Worm (Caenorhabditis elegans) whole organism, L4 larva: ENCODE measurements around the gene R02E4.2.

Experiments
- F10B5.3 ChIP-seq: sonication (generic microtip); optimal IDR thresholded peaks from 2 replicates; lab custom pipeline; 2016; ENCODE audit warnings: mild to moderate bottlenecking, missing genetic modification characterization, missing compliant biosample characterization
- F37D6.2 ChIP-seq: sonication (generic microtip); optimal IDR thresholded peaks from 2 replicates; lab custom pipeline; 2016; ENCODE audit warnings: mild to moderate bottlenecking, missing genetic modification characterization, missing compliant biosample characterization
- F44E2.7 ChIP-seq: fragments of 200-800 bp; sonication (Bioruptor generic); IDR thresholded peaks from 2 replicates; pipeline ENCODE4 v2.1.2; 2022; ENCODE audit warnings: missing genetic modification characterization, missing compliant biosample characterization
- R02D3.7 ChIP-seq: fragments of 150-350 bp; sonication (generic microtip); optimal IDR thresholded peaks from 3 replicates; lab custom pipeline; 2014; ENCODE audit warnings: missing biosample characterization, missing genetic modification characterization
- T26A8.4 ChIP-seq: fragments of 200-800 bp; sonication (Bioruptor generic); IDR thresholded peaks from 2 replicates; pipeline ENCODE4 v1.3.6; 2022; ENCODE audit warnings: missing genetic modification characterization, missing compliant biosample characterization
- Y105C5A.15 ChIP-seq: fragments of 200-800 bp; sonication (Bioruptor generic); IDR thresholded peaks from 2 replicates; pipeline ENCODE4 v1.3.6; 2022; ENCODE audit warnings: missing genetic modification characterization, missing compliant biosample characterization
- Y48G9A.11 ChIP-seq: fragments of 200-800 bp; sonication (Bioruptor generic); IDR thresholded peaks from 2 replicates; pipeline ENCODE4 v1.3.6; 2022; ENCODE audit warnings: missing genetic modification reagents, missing genetic modification characterization, missing compliant biosample characterization
- ZK337.2 ChIP-seq: fragments of 200-800 bp; sonication (Bioruptor generic); IDR thresholded peaks from 2 replicates; pipeline ENCODE4 v1.3.6; 2022; ENCODE audit warnings: missing genetic modification reagents, missing genetic modification characterization, missing compliant biosample characterization
- ZK546.5 ChIP-seq, 2 experiments: sonication (generic microtip); optimal IDR thresholded peaks; 2 replicates each; lab custom pipeline; 2017; ENCODE audit warnings: missing biosample characterization in 2 of 2, missing genetic modification characterization in 2 of 2
- aly-2 ChIP-seq: sonication (generic microtip); optimal IDR thresholded peaks from 2 replicates; lab custom pipeline; 2018; ENCODE audit warnings: missing biosample characterization, missing genetic modification characterization
- ama-1 ChIP-seq: fragments of 150-350 bp; optimal IDR thresholded peaks from 2 replicates; lab custom pipeline; 2014; ENCODE audit warnings: inconsistent platforms, mixed read lengths
- ceh-20 ChIP-seq: fragments of 200-800 bp; sonication (Bioruptor generic); IDR thresholded peaks from 2 replicates; pipeline ENCODE4 v1.3.6; 2022; ENCODE audit warnings: missing genetic modification reagents, missing genetic modification characterization, missing compliant biosample characterization
- ceh-28 ChIP-seq: fragments of 150-350 bp; optimal IDR thresholded peaks from 2 replicates; lab custom pipeline; 2014; ENCODE audit warnings: missing biosample characterization, missing genetic modification reagents, missing genetic modification characterization
- cey-2 ChIP-seq: sonication (generic microtip); optimal IDR thresholded peaks from 3 replicates; lab custom pipeline; 2017; ENCODE audit warnings: missing genetic modification characterization, mild to moderate bottlenecking, missing compliant biosample characterization, antibody characterized with exemption, borderline replicate concordance; ENCODE audit not compliant: insufficient read depth
- ctbp-1 ChIP-seq: fragments of 200-800 bp; sonication (Bioruptor generic); IDR thresholded peaks from 2 replicates; pipeline ENCODE4 v1.3.6; 2022; ENCODE audit warnings: missing genetic modification reagents, missing genetic modification characterization, missing compliant biosample characterization
- daf-19 ChIP-seq: fragments of 200-800 bp; sonication (Bioruptor generic); conservative IDR thresholded peaks from 2 replicates; pipeline ENCODE4 v1.3.6; 2022; ENCODE audit warnings: missing genetic modification characterization, missing compliant biosample characterization
- dmd-6 ChIP-seq: fragments of 200-800 bp; sonication (Bioruptor generic); IDR thresholded peaks from 2 replicates; pipeline ENCODE4 v1.3.6; 2022; ENCODE audit warnings: missing genetic modification reagents, missing genetic modification characterization, missing compliant biosample characterization
- dpl-1 ChIP-seq: fragments of 150-350 bp; optimal IDR thresholded peaks from 2 replicates; lab custom pipeline; 2014; ENCODE audit warnings: missing biosample characterization, missing genetic modification reagents, missing genetic modification characterization
- egl-27 ChIP-seq: sonication (generic microtip); optimal IDR thresholded peaks from 3 replicates; lab custom pipeline; 2017; ENCODE audit warnings: missing biosample characterization, missing genetic modification reagents, missing genetic modification characterization
- fkh-10 ChIP-seq: fragments of 150-350 bp; optimal IDR thresholded peaks from 2 replicates; lab custom pipeline; 2014; ENCODE audit warnings: missing biosample characterization, missing genetic modification reagents, missing genetic modification characterization
- hif-1 ChIP-seq, 2 experiments: sonication (generic microtip); optimal IDR thresholded peaks; 2 replicates each; lab custom pipeline; 2016 to 2017; ENCODE audit warnings: missing compliant biosample characterization in 2 of 2, missing genetic modification characterization in 2 of 2, missing genetic modification reagents in 2 of 2, missing genotype in 2 of 2, mild to moderate bottlenecking in 1 of 2
- hmg-1.1 ChIP-seq: fragments of 200-800 bp; sonication (Bioruptor generic); IDR thresholded peaks from 2 replicates; pipeline ENCODE4 v1.3.6; 2022; ENCODE audit warnings: missing genetic modification reagents, missing genetic modification characterization, missing compliant biosample characterization
- lim-7 ChIP-seq: fragments of 200-800 bp; sonication (Bioruptor generic); IDR thresholded peaks from 2 replicates; pipeline ENCODE4 v1.3.6; 2022; ENCODE audit warnings: missing genetic modification characterization, missing compliant biosample characterization
- lin-1 ChIP-seq: fragments of 200-800 bp; sonication (Bioruptor generic); IDR thresholded peaks from 2 replicates; pipeline ENCODE4 v1.3.6; 2022; ENCODE audit warnings: missing genetic modification reagents, missing genetic modification characterization, missing compliant biosample characterization
- lin-13 ChIP-seq: fragments of 150-350 bp; optimal IDR thresholded peaks from 2 replicates; lab custom pipeline; 2014; ENCODE audit warnings: missing biosample characterization, missing genetic modification reagents, missing genetic modification characterization
- lin-29 ChIP-seq: fragments of 200-800 bp; sonication (Bioruptor generic); IDR thresholded peaks from 2 replicates; pipeline ENCODE4 v1.3.6; 2022; ENCODE audit warnings: missing genetic modification reagents, missing genetic modification characterization, missing compliant biosample characterization
- lin-39 ChIP-seq: fragments of 150-350 bp; optimal IDR thresholded peaks from 2 replicates; lab custom pipeline; 2014; ENCODE audit warnings: missing biosample characterization, missing genetic modification reagents, missing genetic modification characterization
- madf-5 ChIP-seq, 2 experiments: fragments of 200-800 bp; sonication (Bioruptor generic); IDR thresholded peaks; 2 replicates each; pipeline ENCODE4 v1.3.6; 2022; ENCODE audit warnings: missing compliant biosample characterization in 2 of 2, missing genetic modification characterization in 2 of 2
- madf-9 ChIP-seq: fragments of 200-800 bp; sonication (Bioruptor generic); conservative IDR thresholded peaks from 2 replicates; pipeline ENCODE4 v1.3.6; 2022; ENCODE audit warnings: missing genetic modification reagents, missing genetic modification characterization, missing compliant biosample characterization
- mdl-1 ChIP-seq, 2 experiments: fragments of 150-350 bp in 1 of 2; sonication (generic microtip) in 1 of 2; optimal IDR thresholded peaks; 2 replicates each; lab custom pipeline; 2014 to 2017; ENCODE audit warnings: missing biosample characterization in 2 of 2, missing genetic modification characterization in 2 of 2
- mep-1 ChIP-seq: fragments of 150-350 bp; sonication (generic microtip); optimal IDR thresholded peaks from 3 replicates; lab custom pipeline; 2014; ENCODE audit warnings: missing biosample characterization, missing genetic modification characterization
- mes-2 ChIP-seq: sonication (generic microtip); optimal IDR thresholded peaks from 2 replicates; lab custom pipeline; 2016; ENCODE audit warnings: missing genotype, mild to moderate bottlenecking, missing genetic modification characterization, missing compliant biosample characterization; ENCODE audit not compliant: poor library complexity, severe bottlenecking
- nhr-10 ChIP-seq: fragments of 150-350 bp; optimal IDR thresholded peaks from 2 replicates; lab custom pipeline; 2014; ENCODE audit warnings: missing biosample characterization, missing genetic modification characterization
- nhr-102 ChIP-seq: sonication (generic microtip); optimal IDR thresholded peaks from 2 replicates; lab custom pipeline; 2016; ENCODE audit warnings: mild to moderate bottlenecking, missing genetic modification characterization, moderate library complexity, missing compliant biosample characterization
- nhr-11 ChIP-seq: fragments of 150-350 bp; optimal IDR thresholded peaks from 2 replicates; lab custom pipeline; 2014; ENCODE audit warnings: missing biosample characterization, missing genetic modification characterization
- nhr-111 ChIP-seq: fragments of 200-800 bp; sonication (Bioruptor generic); optimal IDR thresholded peaks from 2 replicates; lab custom pipeline; 2018; ENCODE audit warnings: mild to moderate bottlenecking, missing genetic modification characterization, missing compliant biosample characterization
- nhr-237 ChIP-seq: sonication (generic microtip); optimal IDR thresholded peaks from 2 replicates; lab custom pipeline; 2017; ENCODE audit warnings: missing biosample characterization, missing genetic modification characterization
- nhr-28 ChIP-seq: fragments of 150-350 bp; optimal IDR thresholded peaks from 2 replicates; lab custom pipeline; 2014; ENCODE audit warnings: missing biosample characterization, missing genetic modification characterization
- nhr-48 ChIP-seq: sonication (generic microtip); optimal IDR thresholded peaks from 2 replicates; lab custom pipeline; 2016; ENCODE audit warnings: mild to moderate bottlenecking, missing genetic modification characterization, missing compliant biosample characterization
- nhr-77 ChIP-seq: fragments of 150-350 bp; optimal IDR thresholded peaks from 2 replicates; lab custom pipeline; 2014; ENCODE audit warnings: missing biosample characterization, missing genetic modification characterization
- pqm-1 ChIP-seq: sonication (generic microtip); optimal IDR thresholded peaks from 2 replicates; lab custom pipeline; 2017; ENCODE audit warnings: missing biosample characterization, missing genetic modification characterization
- rbr-2 ChIP-seq: sonication (generic microtip); optimal IDR thresholded peaks from 2 replicates; lab custom pipeline; 2016; ENCODE audit warnings: missing genotype, missing genetic modification characterization, missing compliant biosample characterization
- skn-1 ChIP-seq: fragments of 150-350 bp; optimal IDR thresholded peaks from 2 replicates; lab custom pipeline; 2014; ENCODE audit warnings: missing biosample characterization, missing genetic modification characterization
- snpc-1.2 ChIP-seq: fragments of 200-800 bp; sonication (Bioruptor generic); IDR thresholded peaks from 2 replicates; pipeline ENCODE4 v1.3.6; 2022; ENCODE audit warnings: missing genetic modification reagents, missing genetic modification characterization, missing compliant biosample characterization
- spr-1 ChIP-seq: sonication (generic microtip); optimal IDR thresholded peaks from 2 replicates; lab custom pipeline; 2016; ENCODE audit warnings: mild to moderate bottlenecking, missing genetic modification characterization, missing compliant biosample characterization
- unc-130 ChIP-seq: sonication (generic microtip); optimal IDR thresholded peaks from 2 replicates; lab custom pipeline; 2016; ENCODE audit warnings: missing genetic modification reagents, missing genetic modification characterization, missing compliant biosample characterization
- unc-39 ChIP-seq: sonication (generic microtip); optimal IDR thresholded peaks from 2 replicates; lab custom pipeline; 2017; ENCODE audit warnings: missing biosample characterization, missing genetic modification characterization
- unc-62 ChIP-seq, 3 experiments: fragments of 150-350 bp in 1 of 3; sonication (generic microtip); optimal IDR thresholded peaks in 2 of 3; peaks in 1 of 3; 1 replicate in 1 of 3; 2 replicates in 2 of 3; lab custom pipeline; 2014 to 2017; ENCODE audit warnings: missing biosample characterization in 3 of 3, missing genetic modification characterization in 3 of 3, missing genetic modification reagents in 3 of 3, missing genotype in 1 of 3
- zfp-2 ChIP-seq: sonication (generic microtip); optimal IDR thresholded peaks from 2 replicates; lab custom pipeline; 2016; ENCODE audit warnings: mild to moderate bottlenecking, missing genetic modification characterization, missing compliant biosample characterization
- zfp-3 ChIP-seq: fragments of 200-800 bp; sonication (Bioruptor generic); conservative IDR thresholded peaks from 2 replicates; pipeline ENCODE4 v1.3.6; 2022; ENCODE audit warnings: missing genetic modification reagents, missing genetic modification characterization, missing compliant biosample characterization
- ztf-7 ChIP-seq: fragments of 150-350 bp; optimal IDR thresholded peaks from 2 replicates; lab custom pipeline; 2014; ENCODE audit warnings: missing biosample characterization, missing genetic modification characterization

R02E4.2 gene

ce11 chrX:4137452-4138164 is 30.4 kb downstream of the R02E4.2 start:
- TF ChIP-seq nhr-10 (tag; lab: Kevin White, UChicago) (no peak), madf-9 (GFP tag; lab: Robert Waterston, UW) (no peak), mes-2 (tag; lab: Kevin White, UChicago) (peak; percentile 33), unc-39 (no peak), ztf-7 (tag; lab: Kevin White, UChicago) (no peak), daf-19 (GFP tag; lab: Robert Waterston, UW) (no peak), lin-29 (GFP tag; lab: Robert Waterston, UW) (no peak), F37D6.2 (tag; lab: Kevin White, UChicago) (no peak), mdl-1 (tag; optimal IDR thresholded peaks at IDR 0.05; lab: Kevin White, UChicago) (peak in 1 of 2 experiments; percentile 75), nhr-102 (tag; lab: Kevin White, UChicago) (no peak), lin-39 (tag; lab: Kevin White, UChicago) (no peak), F10B5.3 (tag; lab: Kevin White, UChicago) (no peak), ceh-20 (GFP tag; lab: Robert Waterston, UW) (0 out of 2 replicates have a peak, but pooled peaks have one; percentile 10), ZK546.5 (tag; optimal IDR thresholded peaks at IDR 0.05; lab: Kevin White, UChicago) (no peak), ceh-28 (tag; lab: Kevin White, UChicago) (no peak), ctbp-1 (peak; percentile 59), lim-7 (GFP tag; lab: Robert Waterston, UW) (no peak), zfp-3 (GFP tag; lab: Robert Waterston, UW) (no peak), lin-1 (0 out of 2 replicates have a peak, but pooled peaks have one; percentile 9), ZK337.2 (GFP tag; lab: Robert Waterston, UW) (no peak), F44E2.7 (GFP tag; lab: Robert Waterston, UW) (no peak), lin-13 (GFP tag; lab: Kevin White, UChicago) (no peak), spr-1 (tag; lab: Kevin White, UChicago) (no peak), hmg-1.1 (GFP tag; lab: Robert Waterston, UW) (no peak), rbr-2 (tag; lab: Kevin White, UChicago) (peak; percentile 53), mep-1 (tag; lab: Kevin White, UChicago) (peak; percentile 53), nhr-28 (tag; lab: Kevin White, UChicago) (peak; percentile 57), nhr-237 (no peak), nhr-11 (tag; lab: Kevin White, UChicago) (no peak), snpc-1.2 (no peak), egl-27 (tag; lab: Kevin White, UChicago) (no peak), aly-2 (tag; lab: Kevin White, UChicago) (no peak), madf-5 (GFP tag; IDR thresholded peaks at IDR 0.05; lab: Robert Waterston, UW) (no peak), unc-62 (GFP tag; optimal IDR thresholded peaks at IDR 0.05 in 1 of 2; lab: Kevin White, UChicago) (no peak), unc-62 (tag; optimal IDR thresholded peaks at IDR 0.05; lab: Kevin White, UChicago) (no peak), nhr-48 (tag; lab: Kevin White, UChicago) (peak; percentile 55), Y48G9A.11 (no peak), hif-1 (tag; optimal IDR thresholded peaks at IDR 0.05; lab: Kevin White, UChicago) (peak in 1 of 2 experiments; percentile 56), Y105C5A.15 (no peak), dpl-1 (no peak), unc-130 (GFP tag; lab: Kevin White, UChicago) (no peak), cey-2 (tag; lab: Kevin White, UChicago) (no peak), zfp-2 (tag; lab: Kevin White, UChicago) (no peak), R02D3.7 (tag; lab: Kevin White, UChicago) (no peak), pqm-1 (no peak), fkh-10 (GFP tag; lab: Kevin White, UChicago) (no peak), nhr-111 (GFP tag; lab: Kevin White, UChicago) (no peak), ama-1 (no peak), T26A8.4 (peak; percentile 22; the same call in 1 of the 2 replicates), skn-1 (tag; lab: Kevin White, UChicago) (no peak), dmd-6 (GFP tag; lab: Robert Waterston, UW) (peak; percentile 45), nhr-77 (peak; percentile 49)
